Fruit fly (Drosophila melanogaster) whole organism, embryonic: ENCODE measurements around the gene Mkp3.

Experiments
- Adf1 ChIP-seq: fragments of 200-800 bp; sonication (Bioruptor generic); IDR thresholded peaks from 2 replicates; pipeline ENCODE4 v1.3.6; 2022; ENCODE audit warnings: missing biosample characterization, missing genetic modification characterization
- B-H1 ChIP-seq: fragments of 200-800 bp; sonication (Bioruptor generic); IDR thresholded peaks from 3 replicates; pipeline ENCODE4 v1.3.6; 2022; ENCODE audit warnings: missing biosample characterization, missing genetic modification characterization
- Bgb ChIP-seq: fragments of 200-800 bp; sonication (Bioruptor generic); IDR thresholded peaks from 2 replicates; pipeline ENCODE4 v1.3.6; 2022; ENCODE audit warnings: missing biosample characterization, missing genetic modification characterization; ENCODE audit not compliant: partially characterized antibody
- CG11723 ChIP-seq: fragments of 200-800 bp; sonication (Bioruptor generic); optimal IDR thresholded peaks from 2 replicates; lab custom pipeline; 2017; ENCODE audit warnings: missing biosample characterization, mild to moderate bottlenecking, missing genetic modification characterization
- CG12071 ChIP-seq: fragments of 200-800 bp; sonication (Bioruptor generic); optimal IDR thresholded peaks from 3 replicates; lab custom pipeline; 2018; ENCODE audit warnings: missing biosample characterization, mild to moderate bottlenecking, missing genetic modification characterization
- CG12769 ChIP-seq: fragments of 200-800 bp; sonication (Bioruptor generic); optimal IDR thresholded peaks from 2 replicates; lab custom pipeline; 2019; ENCODE audit warnings: missing biosample characterization, mild to moderate bottlenecking, missing genetic modification characterization, moderate library complexity
- CG13296 ChIP-seq: fragments of 200-800 bp; sonication (Bioruptor generic); optimal IDR thresholded peaks from 3 replicates; lab custom pipeline; 2018; ENCODE audit warnings: missing biosample characterization, mild to moderate bottlenecking, missing genetic modification characterization
- CG13894 ChIP-seq: fragments of 200-800 bp; sonication (Bioruptor generic); optimal IDR thresholded peaks from 3 replicates; lab custom pipeline; 2018; ENCODE audit warnings: missing biosample characterization, mild to moderate bottlenecking, missing genetic modification characterization, moderate library complexity
- CG17186 ChIP-seq: fragments of 200-800 bp; sonication (Bioruptor generic); optimal IDR thresholded peaks from 3 replicates; lab custom pipeline; 2017; ENCODE audit warnings: missing biosample characterization, missing genetic modification reagents, missing genetic modification characterization
- CG1792 ChIP-seq: fragments of 200-800 bp; sonication (Bioruptor generic); optimal IDR thresholded peaks from 2 replicates; lab custom pipeline; 2016; ENCODE audit warnings: missing biosample characterization, missing genetic modification characterization
- CG2712 ChIP-seq: fragments of 200-800 bp; optimal IDR thresholded peaks from 3 replicates; lab custom pipeline; 2019; ENCODE audit warnings: missing biosample characterization, mild to moderate bottlenecking, missing genetic modification characterization, moderate library complexity
- CG30431 ChIP-seq: fragments of 200-800 bp; sonication (Bioruptor generic); optimal IDR thresholded peaks from 2 replicates; lab custom pipeline; 2017; ENCODE audit warnings: missing biosample characterization, missing genetic modification characterization
- CG3163 ChIP-seq: fragments of 200-800 bp; sonication (Bioruptor generic); optimal IDR thresholded peaks from 3 replicates; lab custom pipeline; 2016; ENCODE audit warnings: missing biosample characterization, missing genetic modification characterization
- CG32532 ChIP-seq: fragments of 200-800 bp; sonication (Bioruptor generic); IDR thresholded peaks from 2 replicates; pipeline ENCODE4 v1.3.6; 2022; ENCODE audit warnings: missing biosample characterization, missing genetic modification characterization
- CG9727 ChIP-seq: fragments of 200-800 bp; sonication (Bioruptor generic); optimal IDR thresholded peaks from 3 replicates; lab custom pipeline; 2017; ENCODE audit warnings: missing biosample characterization, mild to moderate bottlenecking, missing genetic modification characterization
- Chrac-16 ChIP-seq: fragments of 200-800 bp; sonication (Bioruptor generic); optimal IDR thresholded peaks from 3 replicates; lab custom pipeline; 2016; ENCODE audit warnings: missing biosample characterization, missing genetic modification characterization
- Deaf1 ChIP-seq: fragments of 200-800 bp; optimal IDR thresholded peaks from 3 replicates; lab custom pipeline; 2019; ENCODE audit warnings: missing biosample characterization, mild to moderate bottlenecking, missing genetic modification characterization, moderate library complexity
- Doc2 ChIP-seq: fragments of 200-800 bp; sonication (Bioruptor generic); IDR thresholded peaks from 2 replicates; pipeline ENCODE4 v1.3.6; 2022; ENCODE audit warnings: missing biosample characterization, missing genetic modification characterization
- Dp ChIP-seq: fragments of 200-800 bp; sonication (Bioruptor generic); optimal IDR thresholded peaks from 2 replicates; lab custom pipeline; 2018; ENCODE audit warnings: missing biosample characterization, mild to moderate bottlenecking, missing genetic modification characterization, moderate library complexity
- Drgx ChIP-seq: fragments of 200-800 bp; sonication (Bioruptor generic); IDR thresholded peaks from 2 replicates; pipeline ENCODE4 v1.3.6; 2022; ENCODE audit warnings: missing biosample characterization, missing genetic modification characterization
- ERR ChIP-seq: fragments of 200-800 bp; sonication (Bioruptor generic); optimal IDR thresholded peaks from 2 replicates; lab custom pipeline; 2016; ENCODE audit warnings: missing biosample characterization, missing genetic modification characterization
- Fer1 ChIP-seq: fragments of 200-800 bp; sonication (Bioruptor generic); optimal IDR thresholded peaks from 2 replicates; lab custom pipeline; 2017; ENCODE audit warnings: missing biosample characterization, mild to moderate bottlenecking, missing genetic modification characterization
- Gug ChIP-seq: fragments of 200-800 bp; sonication (Bioruptor generic); IDR thresholded peaks from 4 replicates; pipeline ENCODE4 v1.3.6; 2022; ENCODE audit warnings: missing biosample characterization, missing genetic modification characterization
- Lim3 ChIP-seq: fragments of 200-800 bp; sonication (Bioruptor generic); IDR thresholded peaks from 2 replicates; pipeline ENCODE4 v1.3.6; 2022; ENCODE audit warnings: missing biosample characterization, missing genetic modification characterization
- MTF-1 ChIP-seq: fragments of 200-800 bp; sonication (Bioruptor generic); optimal IDR thresholded peaks from 2 replicates; lab custom pipeline; 2018; ENCODE audit warnings: missing biosample characterization, mild to moderate bottlenecking, missing genetic modification characterization, borderline replicate concordance
- Meics ChIP-seq: fragments of 200-800 bp; sonication (Bioruptor generic); optimal IDR thresholded peaks from 2 replicates; lab custom pipeline; 2017; ENCODE audit warnings: missing biosample characterization, mild to moderate bottlenecking, missing genetic modification characterization
- Myb ChIP-seq: fragments of 200-800 bp; sonication (Bioruptor generic); optimal IDR thresholded peaks from 2 replicates; lab custom pipeline; 2016; ENCODE audit warnings: missing biosample characterization, missing genetic modification characterization
- Rfx ChIP-seq: fragments of 200-800 bp; sonication (Bioruptor generic); IDR thresholded peaks from 2 replicates; pipeline ENCODE4 v1.3.6; 2022; ENCODE audit warnings: missing biosample characterization, missing genetic modification characterization
- Sin3A ChIP-seq: fragments of >200 bp; optimal IDR thresholded peaks from 2 replicates; lab custom pipeline; 2018
- aop ChIP-seq: fragments of 200-800 bp; sonication (Bioruptor generic); IDR thresholded peaks from 2 replicates; pipeline ENCODE4 v1.3.6; 2022; ENCODE audit warnings: missing biosample characterization, missing genetic modification characterization
- ara ChIP-seq: fragments of 200-800 bp; sonication (Bioruptor generic); IDR thresholded peaks from 2 replicates; pipeline ENCODE4 v1.3.6; 2022; ENCODE audit warnings: missing biosample characterization, missing genetic modification characterization
- bsh ChIP-seq, 2 experiments: fragments of 200-800 bp; sonication (Bioruptor generic); optimal IDR thresholded peaks; 2 replicates each; lab custom pipeline; 2017 to 2018; ENCODE audit warnings: mild to moderate bottlenecking in 2 of 2, missing biosample characterization in 2 of 2, missing genetic modification characterization in 2 of 2, moderate library complexity in 1 of 2
- ci ChIP-seq: fragments of 200-800 bp; sonication (Bioruptor generic); IDR thresholded peaks from 3 replicates; pipeline ENCODE4 v1.3.6; 2022; ENCODE audit warnings: missing biosample characterization, missing genetic modification characterization
- dmrt99B ChIP-seq: fragments of 200-800 bp; sonication (Bioruptor generic); optimal IDR thresholded peaks from 2 replicates; lab custom pipeline; 2018; ENCODE audit warnings: missing biosample characterization, mild to moderate bottlenecking, missing genetic modification characterization, moderate library complexity
- dysf ChIP-seq: fragments of 200-800 bp; sonication (Bioruptor generic); IDR thresholded peaks from 3 replicates; pipeline ENCODE4 v1.3.6; 2022; ENCODE audit warnings: missing biosample characterization, missing genetic modification characterization
- esg ChIP-seq: fragments of 200-800 bp; sonication (Bioruptor generic); conservative IDR thresholded peaks from 2 replicates; pipeline ENCODE4 v1.3.6; 2022; ENCODE audit warnings: missing biosample characterization, missing genetic modification characterization
- hkb ChIP-seq, 2 experiments: fragments of 200-800 bp in 1 of 2; fragments of >200 bp in 1 of 2; sonication (Bioruptor generic) in 1 of 2; IDR thresholded peaks in 1 of 2; optimal IDR thresholded peaks in 1 of 2; 2 replicates each; pipeline versions ENCODE4 v1.3.6 to Lab custom; 2017 to 2022; ENCODE audit warnings: missing biosample characterization in 1 of 2, missing genetic modification characterization in 1 of 2
- jing ChIP-seq: fragments of 200-800 bp; sonication (Bioruptor generic); optimal IDR thresholded peaks from 2 replicates; lab custom pipeline; 2018; ENCODE audit warnings: missing biosample characterization, mild to moderate bottlenecking, missing genetic modification characterization
- mam ChIP-seq: fragments of 200-800 bp; sonication (Bioruptor generic); optimal IDR thresholded peaks from 3 replicates; lab custom pipeline; 2016; ENCODE audit warnings: missing biosample characterization, missing genetic modification characterization
- nerfin-1 ChIP-seq: fragments of 200-800 bp; sonication (Bioruptor generic); optimal IDR thresholded peaks from 3 replicates; lab custom pipeline; 2019; ENCODE audit warnings: missing biosample characterization, mild to moderate bottlenecking, missing genetic modification characterization, moderate library complexity
- onecut ChIP-seq: fragments of 200-800 bp; sonication (Bioruptor generic); IDR thresholded peaks from 2 replicates; pipeline ENCODE4 v1.3.6; 2022; ENCODE audit warnings: missing biosample characterization, missing genetic modification characterization
- peb ChIP-seq: fragments of 200-800 bp; sonication (Bioruptor generic); IDR thresholded peaks from 2 replicates; pipeline ENCODE4 v1.3.6; 2022; ENCODE audit warnings: missing biosample characterization, missing genetic modification characterization
- phol ChIP-seq: fragments of 200-800 bp; sonication (Bioruptor generic); optimal IDR thresholded peaks from 3 replicates; lab custom pipeline; 2018; ENCODE audit warnings: missing biosample characterization, mild to moderate bottlenecking, missing genetic modification characterization, moderate library complexity
- pzg ChIP-seq: fragments of 200-800 bp; sonication (Bioruptor generic); optimal IDR thresholded peaks from 3 replicates; lab custom pipeline; 2018; ENCODE audit warnings: missing biosample characterization, mild to moderate bottlenecking, missing genetic modification characterization, moderate library complexity
- schlank ChIP-seq: fragments of 200-800 bp; sonication (Bioruptor generic); optimal IDR thresholded peaks from 2 replicates; lab custom pipeline; 2018; ENCODE audit warnings: missing biosample characterization, mild to moderate bottlenecking, missing genetic modification characterization
- sob ChIP-seq: fragments of 200-800 bp; sonication (Bioruptor generic); IDR thresholded peaks from 2 replicates; pipeline ENCODE4 v1.3.6; 2022; ENCODE audit warnings: missing biosample characterization, missing genetic modification characterization
- stc ChIP-seq: fragments of 200-800 bp; sonication (Bioruptor generic); IDR thresholded peaks from 2 replicates; pipeline ENCODE4 v1.3.6; 2022; ENCODE audit warnings: missing biosample characterization, missing genetic modification characterization
- sug ChIP-seq: fragments of 200-800 bp; optimal IDR thresholded peaks from 2 replicates; lab custom pipeline; 2019; ENCODE audit warnings: missing biosample characterization, mild to moderate bottlenecking, missing genetic modification characterization, moderate library complexity
- trem ChIP-seq: fragments of 200-800 bp; optimal IDR thresholded peaks from 3 replicates; lab custom pipeline; 2019; ENCODE audit warnings: missing biosample characterization, mild to moderate bottlenecking, missing genetic modification characterization, moderate library complexity
- tx ChIP-seq: fragments of 200-800 bp; sonication (Bioruptor generic); optimal IDR thresholded peaks from 2 replicates; lab custom pipeline; 2016; ENCODE audit warnings: missing biosample characterization, missing genetic modification characterization
- vfl ChIP-seq: fragments of 200-800 bp; sonication (Bioruptor generic); optimal IDR thresholded peaks from 2 replicates; lab custom pipeline; 2016; ENCODE audit warnings: missing biosample characterization, missing genetic modification characterization
- zfh2 ChIP-seq: fragments of 200-800 bp; sonication (Bioruptor generic); optimal IDR thresholded peaks from 2 replicates; lab custom pipeline; 2016; ENCODE audit warnings: missing biosample characterization, missing genetic modification characterization

Gene Mkp3

DNA sequence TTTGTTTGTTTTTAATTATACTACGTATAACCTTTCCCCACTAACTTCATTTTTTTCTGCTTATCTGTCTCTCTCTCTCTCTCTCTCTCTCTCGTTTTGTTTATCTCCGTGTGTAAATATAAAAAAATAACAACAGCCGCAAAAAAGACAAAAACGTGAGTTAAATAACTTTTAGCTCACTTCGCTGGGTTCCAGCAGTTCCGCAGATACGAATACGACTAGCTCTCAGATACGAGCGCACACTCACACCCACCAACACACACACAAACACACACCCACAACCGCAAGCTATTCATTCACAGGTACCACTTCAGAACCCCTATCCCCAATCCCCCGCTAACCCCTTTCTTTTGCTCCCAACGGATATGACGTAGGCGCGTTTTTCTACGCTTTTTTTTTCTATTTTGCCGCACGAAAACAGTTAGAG, 14.0 kb downstream of the Mkp3 start (continued):
- TF ChIP-seq pzg (GFP tag; lab: Kevin White, UChicago): no peak
- TF ChIP-seq phol (tag; lab: Kevin White, UChicago): no peak
- TF ChIP-seq Adf1 (GFP tag; lab: Robert Waterston, UW): no peak; the same call in 1 of the 2 replicates
- no peak for TF ChIP-seq Myb (GFP tag; lab: Kevin White, UChicago)
- 0 out of 3 replicates have a peak, but pooled peaks have one; percentile 14 for TF ChIP-seq ci (GFP tag; lab: Robert Waterston, UW)
- peak; percentile 24 for TF ChIP-seq nerfin-1 (tag; lab: Kevin White, UChicago)
- TF ChIP-seq B-H1 (GFP tag; lab: Robert Waterston, UW): no peak
- TF ChIP-seq CG11723 (GFP tag; lab: Kevin White, UChicago): no peak
- TF ChIP-seq CG2712 (tag; lab: Kevin White, UChicago): no peak
- peak; percentile 0 for TF ChIP-seq MTF-1
- TF ChIP-seq sug: peak; percentile 89
- TF ChIP-seq CG3163 (GFP tag; lab: Kevin White, UChicago): no peak
- TF ChIP-seq CG12071 (GFP tag; lab: Kevin White, UChicago): peak; percentile 18
- TF ChIP-seq tx (GFP tag; lab: Kevin White, UChicago): no peak
- peak in 1 of 2 experiments; percentile 74 for TF ChIP-seq bsh (GFP tag; optimal IDR thresholded peaks at IDR 0.05; lab: Kevin White, UChicago)
- TF ChIP-seq vfl (GFP tag; lab: Kevin White, UChicago): no peak
- no peak for TF ChIP-seq ERR
- peak; percentile 11 for TF ChIP-seq CG13296
- TF ChIP-seq dmrt99B (tag; lab: Kevin White, UChicago): peak; percentile 10
- TF ChIP-seq Dp (GFP tag; lab: Kevin White, UChicago): no peak
- TF ChIP-seq Sin3A: no peak
- no peak for TF ChIP-seq onecut (GFP tag; lab: Robert Waterston, UW)
- peak; percentile 55; the same call in 1 of the 2 replicates for TF ChIP-seq CG32532 (GFP tag; lab: Robert Waterston, UW)
- TF ChIP-seq Doc2 (GFP tag; lab: Robert Waterston, UW): no peak
- TF ChIP-seq Lim3 (GFP tag; lab: Robert Waterston, UW): no peak
- TF ChIP-seq dysf (GFP tag; lab: Robert Waterston, UW): no peak; the same call in 2 of the 3 replicates
- TF ChIP-seq jing (GFP tag; lab: Kevin White, UChicago): no peak
- peak; percentile 36; the same call in 1 of the 2 replicates for TF ChIP-seq Rfx (GFP tag; lab: Robert Waterston, UW)
- no peak for TF ChIP-seq mam
- TF ChIP-seq CG30431 (GFP tag; lab: Kevin White, UChicago): no peak
- peak; percentile 31 for TF ChIP-seq schlank (tag; lab: Kevin White, UChicago)
- no peak for TF ChIP-seq trem
- no peak for TF ChIP-seq esg (GFP tag; lab: Robert Waterston, UW)
- TF ChIP-seq Fer1: peak; percentile 31
- TF ChIP-seq Deaf1 (tag; lab: Kevin White, UChicago): peak; percentile 51
- TF ChIP-seq Chrac-16 (GFP tag; lab: Kevin White, UChicago): no peak
- TF ChIP-seq CG9727 (GFP tag; lab: Kevin White, UChicago): no peak
- TF ChIP-seq Meics (GFP tag; lab: Kevin White, UChicago): peak; percentile 13
- peak; percentile 45 for TF ChIP-seq Drgx (GFP tag; lab: Robert Waterston, UW)
- TF ChIP-seq Bgb (GFP tag; lab: Robert Waterston, UW): peak; percentile 15; the same call in 1 of the 2 replicates
- TF ChIP-seq Gug: no peak
- no peak for TF ChIP-seq zfh2 (GFP tag; lab: Kevin White, UChicago)
- no peak for TF ChIP-seq ara (GFP tag; lab: Robert Waterston, UW)
- TF ChIP-seq sob: peak; percentile 59
- TF ChIP-seq stc (GFP tag; lab: Robert Waterston, UW): no peak
- TF ChIP-seq CG1792 (GFP tag; lab: Kevin White, UChicago): no peak
- TF ChIP-seq hkb (optimal IDR thresholded peaks at IDR 0.05; lab: Kevin White, UChicago): no peak
- no peak for TF ChIP-seq hkb (GFP tag; IDR thresholded peaks at IDR 0.05; lab: Robert Waterston, UW)
- TF ChIP-seq CG13894: peak; percentile 84
- TF ChIP-seq peb (GFP tag; lab: Robert Waterston, UW): no peak
- TF ChIP-seq CG12769 (tag; lab: Kevin White, UChicago): peak; percentile 69
- TF ChIP-seq CG17186 (GFP tag; lab: Kevin White, UChicago): no peak
- no peak for TF ChIP-seq aop
